Worm (Caenorhabditis elegans) whole organism, L4 larva: ENCODE data around the gene col-185.

Experiments
- D1046.2 ChIP-seq: fragments of 200-800 bp; sonication (Bioruptor generic); IDR thresholded peaks from 2 replicates; pipeline ENCODE4 v1.3.6; 2022; ENCODE audit warnings: missing genetic modification characterization, missing compliant biosample characterization
- F10B5.3 ChIP-seq: sonication (generic microtip); optimal IDR thresholded peaks from 2 replicates; lab custom pipeline; 2016; ENCODE audit warnings: mild to moderate bottlenecking, missing genetic modification characterization, missing compliant biosample characterization
- F49E8.2 ChIP-seq: sonication (generic microtip); optimal IDR thresholded peaks from 2 replicates; lab custom pipeline; 2016; ENCODE audit warnings: missing compliant biosample characterization, mild to moderate bottlenecking, missing genetic modification characterization, borderline replicate concordance
- T26A8.4 ChIP-seq: fragments of 200-800 bp; sonication (Bioruptor generic); IDR thresholded peaks from 2 replicates; pipeline ENCODE4 v1.3.6; 2022; ENCODE audit warnings: missing genetic modification characterization, missing compliant biosample characterization
- Y105C5A.15 ChIP-seq: fragments of 200-800 bp; sonication (Bioruptor generic); IDR thresholded peaks from 2 replicates; pipeline ENCODE4 v1.3.6; 2022; ENCODE audit warnings: missing genetic modification characterization, missing compliant biosample characterization
- Y5F2A.4 ChIP-seq: fragments of 200-800 bp; sonication (Bioruptor generic); optimal IDR thresholded peaks from 2 replicates; lab custom pipeline; 2018; ENCODE audit warnings: mild to moderate bottlenecking, missing genetic modification characterization, missing compliant biosample characterization
- Y75B8A.6 ChIP-seq: fragments of 200-800 bp; sonication (Bioruptor generic); IDR thresholded peaks from 2 replicates; pipeline ENCODE4 v1.3.6; 2022; ENCODE audit warnings: missing genetic modification reagents, missing genetic modification characterization, missing compliant biosample characterization
- ZK337.2 ChIP-seq: fragments of 200-800 bp; sonication (Bioruptor generic); IDR thresholded peaks from 2 replicates; pipeline ENCODE4 v1.3.6; 2022; ENCODE audit warnings: missing genetic modification reagents, missing genetic modification characterization, missing compliant biosample characterization
- aha-1 ChIP-seq: fragments of 150-350 bp; peaks from one replicate; lab custom pipeline; 2014; ENCODE audit warnings: missing biosample characterization, missing genetic modification characterization
- aly-2 ChIP-seq: sonication (generic microtip); optimal IDR thresholded peaks from 2 replicates; lab custom pipeline; 2018; ENCODE audit warnings: missing biosample characterization, missing genetic modification characterization
- ama-1 ChIP-seq: fragments of 150-350 bp; optimal IDR thresholded peaks from 2 replicates; lab custom pipeline; 2014; ENCODE audit warnings: inconsistent platforms, mixed read lengths
- attf-4 ChIP-seq: sonication (generic microtip); optimal IDR thresholded peaks from 3 replicates; lab custom pipeline; 2017; ENCODE audit warnings: missing biosample characterization, missing genetic modification characterization
- ceh-28 ChIP-seq: fragments of 150-350 bp; optimal IDR thresholded peaks from 2 replicates; lab custom pipeline; 2014; ENCODE audit warnings: missing biosample characterization, missing genetic modification reagents, missing genetic modification characterization
- ceh-62 ChIP-seq: sonication (generic microtip); optimal IDR thresholded peaks from 2 replicates; lab custom pipeline; 2017; ENCODE audit warnings: missing biosample characterization, missing genetic modification characterization
- ceh-82 ChIP-seq: sonication (generic microtip); optimal IDR thresholded peaks from 2 replicates; lab custom pipeline; 2017; ENCODE audit warnings: missing biosample characterization, missing genetic modification characterization
- ctbp-1 ChIP-seq: fragments of 200-800 bp; sonication (Bioruptor generic); IDR thresholded peaks from 2 replicates; pipeline ENCODE4 v1.3.6; 2022; ENCODE audit warnings: missing genetic modification reagents, missing genetic modification characterization, missing compliant biosample characterization
- daf-12 ChIP-seq: fragments of 150-350 bp; optimal IDR thresholded peaks from 2 replicates; lab custom pipeline; 2014; ENCODE audit warnings: missing biosample characterization, missing genetic modification reagents, missing genetic modification characterization
- daf-16 ChIP-seq, 3 experiments: sonication (generic microtip); optimal IDR thresholded peaks; 2 replicates each; lab custom pipeline; 2016 to 2017; ENCODE audit warnings: missing genetic modification characterization in 3 of 3, missing genetic modification reagents in 3 of 3, mild to moderate bottlenecking in 2 of 3, missing compliant biosample characterization in 2 of 3, missing biosample characterization in 1 of 3, moderate library complexity in 1 of 3
- dpl-1 ChIP-seq: fragments of 150-350 bp; optimal IDR thresholded peaks from 2 replicates; lab custom pipeline; 2014; ENCODE audit warnings: missing biosample characterization, missing genetic modification reagents, missing genetic modification characterization
- duxl-1 ChIP-seq: sonication (generic microtip); optimal IDR thresholded peaks from 2 replicates; lab custom pipeline; 2016; ENCODE audit warnings: mild to moderate bottlenecking, missing genetic modification characterization, moderate library complexity, missing compliant biosample characterization; ENCODE audit not compliant: poor library complexity
- egl-43 ChIP-seq: fragments of 200-800 bp; sonication (Bioruptor generic); IDR thresholded peaks from 2 replicates; pipeline ENCODE4 v1.3.6; 2022; ENCODE audit warnings: missing genetic modification reagents, missing genetic modification characterization, missing compliant biosample characterization
- gei-8 ChIP-seq: fragments of 200-800 bp; sonication (Bioruptor generic); optimal IDR thresholded peaks from 2 replicates; lab custom pipeline; 2018; ENCODE audit warnings: mild to moderate bottlenecking, missing genetic modification characterization, missing compliant biosample characterization
- hlh-11 ChIP-seq: fragments of 200-800 bp; sonication (Bioruptor generic); optimal IDR thresholded peaks from 2 replicates; lab custom pipeline; 2018; ENCODE audit warnings: mild to moderate bottlenecking, missing genetic modification characterization, missing compliant biosample characterization
- hmg-1.1 ChIP-seq: fragments of 200-800 bp; sonication (Bioruptor generic); IDR thresholded peaks from 2 replicates; pipeline ENCODE4 v1.3.6; 2022; ENCODE audit warnings: missing genetic modification reagents, missing genetic modification characterization, missing compliant biosample characterization
- jun-1 ChIP-seq: fragments of 150-350 bp; optimal IDR thresholded peaks from 2 replicates; lab custom pipeline; 2014; ENCODE audit warnings: missing biosample characterization, missing genetic modification reagents, missing genetic modification characterization
- lim-7 ChIP-seq: fragments of 200-800 bp; sonication (Bioruptor generic); IDR thresholded peaks from 2 replicates; pipeline ENCODE4 v1.3.6; 2022; ENCODE audit warnings: missing genetic modification characterization, missing compliant biosample characterization
- lin-1 ChIP-seq: fragments of 200-800 bp; sonication (Bioruptor generic); IDR thresholded peaks from 2 replicates; pipeline ENCODE4 v1.3.6; 2022; ENCODE audit warnings: missing genetic modification reagents, missing genetic modification characterization, missing compliant biosample characterization
- lin-29 ChIP-seq: fragments of 200-800 bp; sonication (Bioruptor generic); IDR thresholded peaks from 2 replicates; pipeline ENCODE4 v1.3.6; 2022; ENCODE audit warnings: missing genetic modification reagents, missing genetic modification characterization, missing compliant biosample characterization
- mdl-1 ChIP-seq, 2 experiments: fragments of 150-350 bp in 1 of 2; sonication (generic microtip) in 1 of 2; optimal IDR thresholded peaks; 2 replicates each; lab custom pipeline; 2014 to 2017; ENCODE audit warnings: missing biosample characterization in 2 of 2, missing genetic modification characterization in 2 of 2
- mdt-29 ChIP-seq: fragments of 200-800 bp; sonication (Bioruptor generic); IDR thresholded peaks from 2 replicates; pipeline ENCODE4 v1.3.6; 2022; ENCODE audit warnings: missing genetic modification reagents, missing genetic modification characterization, missing compliant biosample characterization
- mep-1 ChIP-seq: fragments of 150-350 bp; sonication (generic microtip); optimal IDR thresholded peaks from 3 replicates; lab custom pipeline; 2014; ENCODE audit warnings: missing biosample characterization, missing genetic modification characterization
- mes-2 ChIP-seq: sonication (generic microtip); optimal IDR thresholded peaks from 2 replicates; lab custom pipeline; 2016; ENCODE audit warnings: missing genotype, mild to moderate bottlenecking, missing genetic modification characterization, missing compliant biosample characterization; ENCODE audit not compliant: poor library complexity, severe bottlenecking
- mxl-2 ChIP-seq: fragments of 200-800 bp; sonication (Bioruptor generic); conservative IDR thresholded peaks from 2 replicates; pipeline ENCODE4 v1.3.6; 2022; ENCODE audit warnings: missing genetic modification reagents, missing genetic modification characterization, missing compliant biosample characterization
- mxl-3 ChIP-seq: fragments of 200-800 bp; sonication (Bioruptor generic); optimal IDR thresholded peaks from 2 replicates; lab custom pipeline; 2018; ENCODE audit warnings: mild to moderate bottlenecking, missing genetic modification characterization, missing compliant biosample characterization
- nhr-102 ChIP-seq: sonication (generic microtip); optimal IDR thresholded peaks from 2 replicates; lab custom pipeline; 2016; ENCODE audit warnings: mild to moderate bottlenecking, missing genetic modification characterization, moderate library complexity, missing compliant biosample characterization
- nhr-11 ChIP-seq: fragments of 150-350 bp; optimal IDR thresholded peaks from 2 replicates; lab custom pipeline; 2014; ENCODE audit warnings: missing biosample characterization, missing genetic modification characterization
- nhr-237 ChIP-seq: sonication (generic microtip); optimal IDR thresholded peaks from 2 replicates; lab custom pipeline; 2017; ENCODE audit warnings: missing biosample characterization, missing genetic modification characterization
- nhr-28 ChIP-seq: fragments of 150-350 bp; optimal IDR thresholded peaks from 2 replicates; lab custom pipeline; 2014; ENCODE audit warnings: missing biosample characterization, missing genetic modification characterization
- nhr-41 ChIP-seq: fragments of 200-800 bp; sonication (Bioruptor generic); IDR thresholded peaks from 2 replicates; pipeline ENCODE4 v1.3.6; 2022; ENCODE audit warnings: missing genetic modification reagents, missing genetic modification characterization, missing compliant biosample characterization
- nhr-42 ChIP-seq: fragments of 200-800 bp; sonication (Bioruptor generic); IDR thresholded peaks from 2 replicates; pipeline ENCODE4 v1.3.6; 2022; ENCODE audit warnings: missing genetic modification characterization, missing compliant biosample characterization
- nhr-6 ChIP-seq: fragments of 150-350 bp; optimal IDR thresholded peaks from 2 replicates; lab custom pipeline; 2014; ENCODE audit warnings: missing biosample characterization, missing genetic modification characterization
- nhr-76 ChIP-seq: fragments of 150-350 bp; optimal IDR thresholded peaks from 2 replicates; lab custom pipeline; 2014; ENCODE audit warnings: missing biosample characterization, missing genetic modification characterization
- nhr-77 ChIP-seq: fragments of 150-350 bp; optimal IDR thresholded peaks from 2 replicates; lab custom pipeline; 2014; ENCODE audit warnings: missing biosample characterization, missing genetic modification characterization
- pqm-1 ChIP-seq: sonication (generic microtip); optimal IDR thresholded peaks from 2 replicates; lab custom pipeline; 2017; ENCODE audit warnings: missing biosample characterization, missing genetic modification characterization
- sdz-12 ChIP-seq: fragments of 200-800 bp; sonication (Bioruptor generic); optimal IDR thresholded peaks from 2 replicates; lab custom pipeline; 2018; ENCODE audit warnings: mild to moderate bottlenecking, missing genetic modification characterization, missing compliant biosample characterization
- set-16 ChIP-seq: fragments of 200-800 bp; sonication (Bioruptor generic); IDR thresholded peaks from 2 replicates; pipeline ENCODE4 v1.3.6; 2022; ENCODE audit warnings: missing genetic modification reagents, missing genetic modification characterization, missing compliant biosample characterization
- skn-1 ChIP-seq: fragments of 150-350 bp; optimal IDR thresholded peaks from 2 replicates; lab custom pipeline; 2014; ENCODE audit warnings: missing biosample characterization, missing genetic modification characterization
- tag-97 ChIP-seq: fragments of 200-800 bp; sonication (Bioruptor generic); IDR thresholded peaks from 2 replicates; pipeline ENCODE4 v1.3.6; 2022; ENCODE audit warnings: missing genetic modification characterization, missing compliant biosample characterization
- unc-39 ChIP-seq: sonication (generic microtip); optimal IDR thresholded peaks from 2 replicates; lab custom pipeline; 2017; ENCODE audit warnings: missing biosample characterization, missing genetic modification characterization
- zfp-2 ChIP-seq: sonication (generic microtip); optimal IDR thresholded peaks from 2 replicates; lab custom pipeline; 2016; ENCODE audit warnings: mild to moderate bottlenecking, missing genetic modification characterization, missing compliant biosample characterization
- zip-11 ChIP-seq: fragments of 200-800 bp; sonication (Bioruptor generic); IDR thresholded peaks from 2 replicates; pipeline ENCODE4 v1.3.6; 2022; ENCODE audit warnings: missing genetic modification characterization, missing compliant biosample characterization
- zip-2 ChIP-seq: fragments of 150-350 bp; optimal IDR thresholded peaks from 2 replicates; lab custom pipeline; 2014; ENCODE audit warnings: missing biosample characterization, missing genetic modification characterization
- ztf-11 ChIP-seq: fragments of 150-350 bp; optimal IDR thresholded peaks from 2 replicates; lab custom pipeline; 2014; ENCODE audit warnings: missing biosample characterization, missing genetic modification characterization

The col-185 gene

DNA sequence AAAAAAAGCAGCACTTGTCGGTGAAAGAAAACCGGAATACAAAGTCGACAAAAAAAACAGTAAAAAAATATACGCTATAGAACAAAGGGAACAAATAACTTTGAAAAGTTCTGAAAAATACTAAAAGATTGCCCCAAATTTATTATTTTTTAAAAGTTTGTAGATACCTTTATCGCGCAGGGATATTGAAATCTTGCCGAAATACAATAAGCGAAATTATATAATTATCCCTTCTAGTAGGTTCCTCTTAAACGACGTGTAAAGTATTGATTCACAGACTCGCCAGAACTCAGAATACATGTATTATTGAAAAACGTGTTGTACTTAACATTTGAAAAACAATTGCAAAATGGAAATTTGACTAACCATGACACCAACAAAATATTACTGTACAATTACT is 3.5 kb upstream of the col-185 start (continued):
- TF ChIP-seq Y105C5A.15 (GFP tag; lab: Robert Waterston, UW) (no peak), unc-39 (tag; lab: Kevin White, UChicago) (no peak), ama-1 (lab: Kevin White, UChicago) (no peak), nhr-41 (GFP tag; lab: Robert Waterston, UW) (no peak), ZK337.2 (GFP tag; lab: Robert Waterston, UW) (no peak), egl-43 (GFP tag; lab: Robert Waterston, UW) (0 out of 2 replicates have a peak, but pooled peaks have one; percentile 47), daf-16 (GFP tag; optimal IDR thresholded peaks at IDR 0.05; lab: Kevin White, UChicago) (peak; percentile 34 to 87), daf-16 (tag; optimal IDR thresholded peaks at IDR 0.05; lab: Kevin White, UChicago) (peak; percentile 83), nhr-28 (tag; lab: Kevin White, UChicago) (peak; percentile 80), aly-2 (tag; lab: Kevin White, UChicago) (no peak), dpl-1 (GFP tag; lab: Kevin White, UChicago) (peak; percentile 59), nhr-237 (tag; lab: Kevin White, UChicago) (peak; percentile 60), sdz-12 (GFP tag; lab: Kevin White, UChicago) (no peak), nhr-11 (peak; percentile 34), Y75B8A.6 (no peak), mdl-1 (tag; optimal IDR thresholded peaks at IDR 0.05; lab: Kevin White, UChicago) (peak; percentile 66 to 73), tag-97 (GFP tag; lab: Robert Waterston, UW) (no peak), lin-1 (GFP tag; lab: Robert Waterston, UW) (0 out of 2 replicates have a peak, but pooled peaks have one; percentile 11), jun-1 (peak; percentile 90), pqm-1 (peak; percentile 28), hmg-1.1 (GFP tag; lab: Robert Waterston, UW) (peak; percentile 96), ctbp-1 (GFP tag; lab: Robert Waterston, UW) (peak; percentile 77; the same call in 1 of the 2 replicates), D1046.2 (GFP tag; lab: Robert Waterston, UW) (no peak), T26A8.4 (GFP tag; lab: Robert Waterston, UW) (peak; percentile 94), mep-1 (tag; lab: Kevin White, UChicago) (peak; percentile 98), ceh-28 (peak; percentile 72), set-16 (GFP tag; lab: Robert Waterston, UW) (no peak), zfp-2 (peak; percentile 30), mxl-2 (GFP tag; lab: Robert Waterston, UW) (no peak), zip-2 (tag; lab: Kevin White, UChicago) (peak; percentile 91), mdt-29 (GFP tag; lab: Robert Waterston, UW) (peak; percentile 75; the same call in 1 of the 2 replicates), aha-1 (tag; lab: Kevin White, UChicago) (peak; percentile 92), ceh-62 (no peak), F49E8.2 (tag; lab: Kevin White, UChicago) (no peak), gei-8 (GFP tag; lab: Kevin White, UChicago) (no peak), duxl-1 (tag; lab: Kevin White, UChicago) (peak; percentile 97), F10B5.3 (tag; lab: Kevin White, UChicago) (peak; percentile 94), mes-2 (tag; lab: Kevin White, UChicago) (peak; percentile 82), ceh-82 (tag; lab: Kevin White, UChicago) (no peak), nhr-77 (tag; lab: Kevin White, UChicago) (peak; percentile 98), nhr-76 (peak; percentile 34), nhr-6 (peak; percentile 75), ztf-11 (tag; lab: Kevin White, UChicago) (no peak), nhr-102 (tag; lab: Kevin White, UChicago) (peak; percentile 97), lin-29 (GFP tag; lab: Robert Waterston, UW) (peak; percentile 79), hlh-11 (tag; lab: Kevin White, UChicago) (peak; percentile 80), attf-4 (tag; lab: Kevin White, UChicago) (no peak), skn-1 (tag; lab: Kevin White, UChicago) (no peak), zip-11 (GFP tag; lab: Robert Waterston, UW) (no peak), mxl-3 (GFP tag; lab: Kevin White, UChicago) (peak; percentile 63), lim-7 (GFP tag; lab: Robert Waterston, UW) (no peak), nhr-42 (GFP tag; lab: Robert Waterston, UW) (peak; percentile 92), daf-12 (tag; lab: Kevin White, UChicago) (no peak), Y5F2A.4 (GFP tag; lab: Kevin White, UChicago) (peak; percentile 13)
